Fruit fly (Drosophila melanogaster) Kc167 (cell line): ENCODE results near the gene PIG-K.

Experiments used
- h ChIP-seq: fragments of >200 bp; optimal IDR thresholded peaks from 3 replicates; lab custom pipeline; 2018; ENCODE audit warnings: missing external identifiers
- insv ChIP-seq: fragments of >200 bp; optimal IDR thresholded peaks from 3 replicates; lab custom pipeline; 2018; ENCODE audit warnings: missing external identifiers
- psq ChIP-seq: fragments of >200 bp; optimal IDR thresholded peaks from 2 replicates; lab custom pipeline; 2017; ENCODE audit warnings: missing external identifiers

dm6 chrX:1972150-1972549, 37.0 kb downstream of the PIG-K start:
- TF ChIP-seq h (lab: Kevin White, UChicago) (no peak), psq (no peak), insv (lab: Kevin White, UChicago) (no peak)
